Fruit fly (Drosophila melanogaster) whole organism, adult: ENCODE data around the gene CG5399.

ENCODE experiments used
- CG14711 ChIP-seq: fragments of 200-800 bp; sonication (Bioruptor generic); optimal IDR thresholded peaks from 2 replicates; lab custom pipeline; 2018; ENCODE audit warnings: missing biosample characterization, mild to moderate bottlenecking, missing genetic modification characterization, moderate library complexity
- CG33017 ChIP-seq: fragments of 200-800 bp; sonication (Bioruptor generic); optimal IDR thresholded peaks from 2 replicates; lab custom pipeline; 2018; ENCODE audit warnings: missing biosample characterization, mild to moderate bottlenecking, missing genetic modification characterization, moderate library complexity
- CG5204 ChIP-seq: fragments of 200-800 bp; sonication (Bioruptor generic); optimal IDR thresholded peaks from 2 replicates; lab custom pipeline; 2016; ENCODE audit warnings: missing biosample characterization, missing genetic modification characterization
- CG7045 ChIP-seq: fragments of 200-800 bp; sonication (Bioruptor generic); optimal IDR thresholded peaks from 2 replicates; lab custom pipeline; 2017; ENCODE audit warnings: missing biosample characterization, mild to moderate bottlenecking, missing genetic modification characterization
- Crg-1 ChIP-seq: fragments of 200-800 bp; sonication (Bioruptor generic); optimal IDR thresholded peaks from 2 replicates; lab custom pipeline; 2016; ENCODE audit warnings: missing biosample characterization, missing genetic modification characterization
- Hr96 ChIP-seq: fragments of 200-800 bp; sonication (Bioruptor generic); optimal IDR thresholded peaks from 2 replicates; lab custom pipeline; 2016; ENCODE audit warnings: missing biosample characterization, missing genetic modification characterization
- Mnt ChIP-seq: fragments of 200-800 bp; sonication (Bioruptor generic); optimal IDR thresholded peaks from 2 replicates; lab custom pipeline; 2016; ENCODE audit warnings: missing biosample characterization, mild to moderate bottlenecking, missing genetic modification characterization
- bab1 ChIP-seq: fragments of 200-800 bp; sonication (Bioruptor generic); optimal IDR thresholded peaks from 3 replicates; lab custom pipeline; 2019; ENCODE audit warnings: missing biosample characterization, mild to moderate bottlenecking, missing genetic modification characterization, moderate library complexity
- cnc ChIP-seq, 2 experiments: fragments of >200 bp; optimal IDR thresholded peaks; 2 replicates each; lab custom pipeline; 2017
- kay ChIP-seq: fragments of 200-800 bp; sonication (Bioruptor generic); peaks from one replicate; lab custom pipeline; 2016; ENCODE audit warnings: missing biosample characterization, missing genetic modification characterization, borderline replicate concordance
- ovo ChIP-seq: fragments of 200-800 bp; sonication (Bioruptor generic); optimal IDR thresholded peaks from 2 replicates; lab custom pipeline; 2016; ENCODE audit warnings: missing biosample characterization, missing genetic modification characterization
- pad ChIP-seq: fragments of 200-800 bp; sonication (Bioruptor generic); optimal IDR thresholded peaks from 3 replicates; lab custom pipeline; 2017; ENCODE audit warnings: missing biosample characterization, missing genetic modification characterization, mild to moderate bottlenecking, moderate library complexity, missing genetic modification reagents
- tj ChIP-seq: fragments of 200-800 bp; sonication (Bioruptor generic); optimal IDR thresholded peaks from 3 replicates; lab custom pipeline; 2017; ENCODE audit warnings: missing biosample characterization, mild to moderate bottlenecking, missing genetic modification characterization, moderate library complexity
- toe ChIP-seq: fragments of 200-800 bp; sonication (Bioruptor generic); optimal IDR thresholded peaks from 2 replicates; lab custom pipeline; 2016; ENCODE audit warnings: missing biosample characterization, missing genetic modification characterization

DNA sequence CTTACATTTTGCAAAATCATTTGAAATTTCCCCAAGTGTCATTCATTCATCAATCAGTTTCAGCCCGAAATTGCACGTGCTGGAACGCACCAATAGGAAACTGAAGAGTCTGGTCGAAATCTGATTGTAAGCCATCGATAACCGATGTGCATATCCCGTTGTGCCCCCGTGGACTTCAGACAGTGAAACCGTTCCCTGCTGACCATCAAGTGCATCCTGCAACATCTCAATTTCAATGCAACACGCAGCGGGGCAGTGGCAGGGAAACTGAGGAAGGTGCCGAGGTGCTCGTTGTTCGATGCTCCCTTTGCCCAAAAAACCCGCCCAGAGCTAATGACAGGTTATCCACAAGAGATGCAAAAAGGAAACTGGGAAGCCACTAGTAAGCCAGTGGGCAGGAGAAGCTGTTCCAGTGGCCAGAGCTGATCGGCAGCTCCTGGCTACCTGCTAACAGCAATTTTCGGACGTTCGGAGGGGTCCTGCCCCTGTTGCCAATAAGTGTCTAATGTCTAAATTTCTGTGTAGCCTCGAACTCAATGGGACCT, 48.1 kb upstream of the CG5399 start:
- TF ChIP-seq cnc (optimal IDR thresholded peaks at IDR 0.05; lab: Kevin White, UChicago), result no peak
- no peak for TF ChIP-seq Hr96 (GFP tag; lab: Kevin White, UChicago)
- TF ChIP-seq CG14711 (tag; lab: Kevin White, UChicago), result no peak
- TF ChIP-seq toe (GFP tag; lab: Kevin White, UChicago), result no peak
- TF ChIP-seq bab1 (GFP tag; lab: Kevin White, UChicago), result no peak
- no peak for TF ChIP-seq Crg-1 (GFP tag; lab: Kevin White, UChicago)
- TF ChIP-seq CG5204, result no peak
- TF ChIP-seq pad (GFP tag; lab: Kevin White, UChicago), result no peak
- no peak for TF ChIP-seq kay
- TF ChIP-seq ovo (GFP tag; lab: Kevin White, UChicago), result no peak
- TF ChIP-seq CG7045 (GFP tag; lab: Kevin White, UChicago), result no peak
- no peak for TF ChIP-seq tj (GFP tag; lab: Kevin White, UChicago)
- no peak for TF ChIP-seq Mnt (GFP tag; lab: Kevin White, UChicago)
- no peak for TF ChIP-seq CG33017 (tag; lab: Kevin White, UChicago)
